Fruit fly (Drosophila melanogaster) whole organism, prepupa: ENCODE results near the gene sad.
A peak's percentile ranks its signal among the peaks of the same experiment; 100 is the strongest.

ENCODE experiments used
- CG10631 ChIP-seq: fragments of 200-800 bp; sonication (Bioruptor generic); optimal IDR thresholded peaks from 2 replicates; lab custom pipeline; 2016; ENCODE audit warnings: missing biosample characterization, missing genetic modification characterization
- CG10669 ChIP-seq: fragments of 200-800 bp; sonication (Bioruptor generic); optimal IDR thresholded peaks from 3 replicates; lab custom pipeline; 2018; ENCODE audit warnings: missing biosample characterization, mild to moderate bottlenecking, missing genetic modification characterization, moderate library complexity
- CG11294 ChIP-seq: fragments of 200-800 bp; sonication (Bioruptor generic); IDR thresholded peaks from 2 replicates; pipeline ENCODE4 v1.3.6; 2022; ENCODE audit warnings: missing biosample characterization, missing genetic modification characterization
- CG11762 ChIP-seq: fragments of 200-800 bp; sonication (Bioruptor generic); optimal IDR thresholded peaks from 3 replicates; lab custom pipeline; 2016; ENCODE audit warnings: missing biosample characterization, missing genetic modification characterization; ENCODE audit not compliant: insufficient read depth
- CG11902 ChIP-seq: fragments of 200-800 bp; sonication (Bioruptor generic); optimal IDR thresholded peaks from 3 replicates; lab custom pipeline; 2016; ENCODE audit warnings: missing biosample characterization, missing genetic modification characterization
- CG15336 ChIP-seq: fragments of 200-800 bp; sonication (Bioruptor generic); IDR thresholded peaks from 2 replicates; pipeline ENCODE4 v1.3.6; 2022; ENCODE audit warnings: missing biosample characterization, missing genetic modification characterization
- CG1621 ChIP-seq: fragments of 200-800 bp; sonication (Bioruptor generic); optimal IDR thresholded peaks from 3 replicates; lab custom pipeline; 2018; ENCODE audit warnings: missing biosample characterization, mild to moderate bottlenecking, missing genetic modification characterization
- CG16779 ChIP-seq: fragments of 200-800 bp; sonication (Bioruptor generic); optimal IDR thresholded peaks from 3 replicates; lab custom pipeline; 2017; ENCODE audit warnings: missing biosample characterization, mild to moderate bottlenecking, missing genetic modification characterization
- CG3032 ChIP-seq: fragments of 200-800 bp; optimal IDR thresholded peaks from 2 replicates; lab custom pipeline; 2019; ENCODE audit warnings: missing biosample characterization, mild to moderate bottlenecking, missing genetic modification characterization, moderate library complexity
- CG31627 ChIP-seq: fragments of 200-800 bp; sonication (Bioruptor generic); optimal IDR thresholded peaks from 3 replicates; lab custom pipeline; 2016; ENCODE audit warnings: missing biosample characterization, missing genetic modification characterization
- CG32006 ChIP-seq: fragments of 200-800 bp; sonication (Bioruptor generic); optimal IDR thresholded peaks from 3 replicates; lab custom pipeline; 2017; ENCODE audit warnings: missing biosample characterization, mild to moderate bottlenecking, missing genetic modification characterization
- CG3919 ChIP-seq: fragments of 200-800 bp; sonication (Bioruptor generic); optimal IDR thresholded peaks from 3 replicates; lab custom pipeline; 2016; ENCODE audit warnings: missing biosample characterization, missing genetic modification characterization
- CG6163 ChIP-seq: fragments of 200-800 bp; sonication (Bioruptor generic); IDR thresholded peaks from 3 replicates; pipeline ENCODE4 v1.3.6; 2022; ENCODE audit warnings: missing biosample characterization, missing genetic modification characterization
- CG6276 ChIP-seq: fragments of 200-800 bp; sonication (Bioruptor generic); optimal IDR thresholded peaks from 2 replicates; lab custom pipeline; 2017; ENCODE audit warnings: missing biosample characterization, mild to moderate bottlenecking, missing genetic modification characterization
- CG6792 ChIP-seq: fragments of 200-800 bp; sonication (Bioruptor generic); optimal IDR thresholded peaks from 3 replicates; lab custom pipeline; 2016; ENCODE audit warnings: missing biosample characterization, missing genetic modification characterization
- CG6808 ChIP-seq: fragments of 200-800 bp; sonication (Bioruptor generic); optimal IDR thresholded peaks from 3 replicates; lab custom pipeline; 2017; ENCODE audit warnings: missing biosample characterization, missing genetic modification characterization, mild to moderate bottlenecking, moderate library complexity, missing genetic modification reagents
- CG6854 ChIP-seq: fragments of 200-800 bp; sonication (Bioruptor generic); optimal IDR thresholded peaks from 2 replicates; lab custom pipeline; 2017; ENCODE audit warnings: missing biosample characterization, mild to moderate bottlenecking, missing genetic modification characterization
- CG7368 ChIP-seq: fragments of 200-800 bp; sonication (Bioruptor generic); optimal IDR thresholded peaks from 3 replicates; lab custom pipeline; 2016; ENCODE audit warnings: missing biosample characterization, missing genetic modification characterization
- CG8119 ChIP-seq: fragments of 200-800 bp; sonication (Bioruptor generic); IDR thresholded peaks from 3 replicates; pipeline ENCODE4 v1.3.6; 2022; ENCODE audit warnings: missing biosample characterization, missing genetic modification characterization
- CG8319 ChIP-seq: fragments of 200-800 bp; sonication (Bioruptor generic); optimal IDR thresholded peaks from 3 replicates; lab custom pipeline; 2016; ENCODE audit warnings: missing biosample characterization, missing genetic modification characterization
- Eip75B ChIP-seq: fragments of 200-800 bp; sonication (Bioruptor generic); optimal IDR thresholded peaks from 3 replicates; lab custom pipeline; 2016; ENCODE audit warnings: missing biosample characterization, missing genetic modification characterization
- Eip78C ChIP-seq: fragments of 200-800 bp; sonication (Bioruptor generic); peaks from one replicate; lab custom pipeline; 2016; ENCODE audit warnings: missing biosample characterization, missing genetic modification characterization
- Eip93F ChIP-seq: fragments of 200-800 bp; sonication (Bioruptor generic); optimal IDR thresholded peaks from 2 replicates; lab custom pipeline; 2016; ENCODE audit warnings: missing biosample characterization, mild to moderate bottlenecking, missing genetic modification characterization
- Ets21C ChIP-seq: fragments of 200-800 bp; sonication (Bioruptor generic); optimal IDR thresholded peaks from 3 replicates; lab custom pipeline; 2016; ENCODE audit warnings: missing biosample characterization, missing genetic modification characterization
- Gug ChIP-seq: fragments of 200-800 bp; sonication (Bioruptor generic); IDR thresholded peaks from 2 replicates; pipeline ENCODE4 v1.3.6; 2022; ENCODE audit warnings: missing biosample characterization, missing genetic modification characterization
- Hr38 ChIP-seq: sonication (Bioruptor generic); optimal IDR thresholded peaks from 2 replicates; lab custom pipeline; 2016; ENCODE audit warnings: missing biosample characterization, missing genetic modification characterization
- Hr4 ChIP-seq: fragments of 200-800 bp; sonication (Bioruptor generic); optimal IDR thresholded peaks from 3 replicates; lab custom pipeline; 2016; ENCODE audit warnings: missing biosample characterization, missing genetic modification characterization
- Lpt ChIP-seq: fragments of 200-800 bp; sonication (Bioruptor generic); optimal IDR thresholded peaks from 3 replicates; lab custom pipeline; 2016; ENCODE audit warnings: missing biosample characterization, missing genetic modification characterization
- Met ChIP-seq: fragments of 200-800 bp; sonication (Bioruptor generic); optimal IDR thresholded peaks from 3 replicates; lab custom pipeline; 2016; ENCODE audit warnings: missing biosample characterization, missing genetic modification characterization
- OdsH ChIP-seq: fragments of 200-800 bp; sonication (Bioruptor generic); optimal IDR thresholded peaks from 3 replicates; lab custom pipeline; 2016; ENCODE audit warnings: missing biosample characterization, missing genetic modification characterization
- Smox ChIP-seq: fragments of 200-800 bp; sonication (Bioruptor generic); optimal IDR thresholded peaks from 3 replicates; lab custom pipeline; 2016; ENCODE audit warnings: missing biosample characterization, missing genetic modification characterization
- Sox102F ChIP-seq: fragments of 200-800 bp; sonication (Bioruptor generic); optimal IDR thresholded peaks from 2 replicates; lab custom pipeline; 2016; ENCODE audit warnings: missing biosample characterization, mild to moderate bottlenecking, missing genetic modification characterization
- Sox14 ChIP-seq: fragments of 200-800 bp; sonication (Bioruptor generic); optimal IDR thresholded peaks from 3 replicates; lab custom pipeline; 2016; ENCODE audit warnings: missing biosample characterization, missing genetic modification characterization
- Sox15 ChIP-seq: fragments of 200-800 bp; sonication (Bioruptor generic); optimal IDR thresholded peaks from 3 replicates; lab custom pipeline; 2016; ENCODE audit warnings: missing biosample characterization, missing genetic modification characterization
- cyc ChIP-seq: fragments of 200-800 bp; sonication (Bioruptor generic); optimal IDR thresholded peaks from 3 replicates; lab custom pipeline; 2016; ENCODE audit warnings: missing biosample characterization, missing genetic modification characterization
- dac ChIP-seq: fragments of 200-800 bp; sonication (Bioruptor generic); optimal IDR thresholded peaks from 2 replicates; lab custom pipeline; 2017; ENCODE audit warnings: missing biosample characterization, mild to moderate bottlenecking, missing genetic modification characterization
- eg ChIP-seq: fragments of 200-800 bp; sonication (Bioruptor generic); IDR thresholded peaks from 3 replicates; pipeline ENCODE4 v1.3.6; 2022; ENCODE audit warnings: missing biosample characterization, missing genetic modification characterization
- esn ChIP-seq: fragments of 200-800 bp; sonication (Bioruptor generic); optimal IDR thresholded peaks from 2 replicates; lab custom pipeline; 2016; ENCODE audit warnings: missing biosample characterization, mild to moderate bottlenecking, missing genetic modification characterization, moderate library complexity
- fd59A ChIP-seq: fragments of 200-800 bp; sonication (Bioruptor generic); optimal IDR thresholded peaks from 2 replicates; lab custom pipeline; 2017; ENCODE audit warnings: missing biosample characterization, mild to moderate bottlenecking, missing genetic modification characterization, missing genetic modification reagents
- fd85E ChIP-seq: fragments of 200-800 bp; sonication (Bioruptor generic); optimal IDR thresholded peaks from 3 replicates; lab custom pipeline; 2016; ENCODE audit warnings: missing biosample characterization, missing genetic modification characterization
- fkh ChIP-seq: fragments of 200-800 bp; sonication (Bioruptor generic); optimal IDR thresholded peaks from 3 replicates; lab custom pipeline; 2017; ENCODE audit warnings: missing biosample characterization, mild to moderate bottlenecking, missing genetic modification characterization, moderate library complexity
- lz ChIP-seq: fragments of 200-800 bp; sonication (Bioruptor generic); optimal IDR thresholded peaks from 3 replicates; lab custom pipeline; 2016; ENCODE audit warnings: missing biosample characterization, missing genetic modification characterization
- net ChIP-seq: fragments of 200-800 bp; sonication (Bioruptor generic); optimal IDR thresholded peaks from 3 replicates; lab custom pipeline; 2016; ENCODE audit warnings: missing biosample characterization, missing genetic modification characterization
- pdm3 ChIP-seq: fragments of 200-800 bp; sonication (Bioruptor generic); optimal IDR thresholded peaks from 3 replicates; lab custom pipeline; 2016; ENCODE audit warnings: missing biosample characterization, missing genetic modification characterization
- salr ChIP-seq, 2 experiments: fragments of 200-800 bp; sonication (Bioruptor generic); optimal IDR thresholded peaks; 3 replicates each; lab custom pipeline; 2016 to 2018; ENCODE audit warnings: missing biosample characterization in 2 of 2, missing genetic modification characterization in 2 of 2, mild to moderate bottlenecking in 1 of 2
- ss ChIP-seq, 2 experiments: fragments of 200-800 bp; sonication (Bioruptor generic); optimal IDR thresholded peaks; 2 replicates in 1 of 2; 3 replicates in 1 of 2; lab custom pipeline; 2017 to 2018; ENCODE audit warnings: mild to moderate bottlenecking in 2 of 2, missing biosample characterization in 2 of 2, missing genetic modification characterization in 2 of 2, moderate library complexity in 1 of 2
- svp ChIP-seq: fragments of 200-800 bp; sonication (Bioruptor generic); peaks from one replicate; lab custom pipeline; 2016; ENCODE audit warnings: missing biosample characterization, missing genetic modification characterization
- vri ChIP-seq: fragments of 200-800 bp; sonication (Bioruptor generic); optimal IDR thresholded peaks from 3 replicates; lab custom pipeline; 2016; ENCODE audit warnings: missing biosample characterization, mild to moderate bottlenecking, missing genetic modification characterization

sad gene

DNA sequence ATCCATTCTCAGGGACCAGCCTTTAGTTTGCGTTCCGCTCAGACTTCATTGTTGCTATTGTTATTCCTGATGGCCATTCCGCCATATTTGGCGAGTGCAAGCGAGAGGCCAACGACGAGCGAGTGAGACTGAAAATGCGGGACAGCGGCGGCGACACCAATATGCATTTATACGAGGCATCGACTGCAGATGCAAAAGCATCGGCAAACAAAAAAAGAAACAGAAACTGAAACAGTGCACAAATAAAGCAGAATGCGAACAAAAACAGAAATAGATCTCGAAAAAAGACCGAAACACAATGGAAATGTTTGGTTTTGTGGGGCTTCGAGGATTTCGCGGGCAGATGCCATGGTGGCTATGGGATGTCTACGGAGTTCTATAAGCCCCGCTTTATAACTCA, 17.9 kb upstream of the sad start (continued):
- TF ChIP-seq pdm3 (GFP tag; lab: Kevin White, UChicago) (no peak), CG7368 (GFP tag; lab: Kevin White, UChicago) (no peak), CG31627 (GFP tag; lab: Kevin White, UChicago) (no peak), OdsH (GFP tag; lab: Kevin White, UChicago) (no peak), lz (GFP tag; lab: Kevin White, UChicago) (no peak), CG32006 (GFP tag; lab: Kevin White, UChicago) (no peak), CG3919 (GFP tag; lab: Kevin White, UChicago) (no peak), Lpt (GFP tag; lab: Kevin White, UChicago) (no peak), CG8119 (GFP tag; lab: Robert Waterston, UW) (0 out of 3 replicates have a peak, but pooled peaks have one; percentile 34), fd59A (no peak)

DNA sequence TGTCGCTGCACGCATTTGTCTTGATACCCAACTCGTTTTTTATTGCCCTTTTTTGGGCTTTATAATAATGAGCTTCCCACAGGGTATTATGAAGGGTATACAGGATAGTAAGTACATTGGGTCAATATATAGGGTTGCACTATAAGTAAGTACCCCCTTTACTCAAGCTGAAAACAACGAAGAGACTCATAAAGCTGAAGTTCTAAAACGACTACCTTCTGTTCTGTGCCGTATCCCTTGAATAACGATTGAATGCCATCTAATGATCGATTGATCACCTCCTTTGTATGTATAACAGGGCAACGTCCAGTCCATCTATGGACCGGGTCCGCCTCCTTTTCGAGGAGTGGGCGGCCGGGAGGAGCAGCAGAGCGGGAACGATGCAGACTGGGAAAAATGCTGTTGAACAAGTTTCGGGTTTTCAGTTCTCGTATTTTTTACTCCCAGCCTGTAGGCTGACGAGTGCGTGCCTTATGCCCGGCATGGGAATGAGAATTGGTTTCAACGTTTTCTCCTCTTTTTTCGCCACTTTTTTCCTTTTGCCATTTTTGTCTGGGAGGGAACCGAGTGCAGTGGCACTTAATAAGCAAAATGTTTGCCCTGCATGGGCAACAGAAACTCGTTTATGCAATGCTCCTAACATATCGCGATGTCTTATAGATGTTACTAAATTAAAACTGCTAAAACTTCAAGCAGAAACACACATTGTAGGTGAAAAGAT, 17.3 kb upstream of the sad start:
- TF ChIP-seq CG3032: peak; percentile 33
- no peak for TF ChIP-seq Gug (GFP tag; lab: Robert Waterston, UW)
- TF ChIP-seq Lpt (GFP tag; lab: Kevin White, UChicago): peak; percentile 29
- TF ChIP-seq Eip93F (GFP tag; lab: Kevin White, UChicago): no peak
- TF ChIP-seq Met (GFP tag; lab: Kevin White, UChicago): peak; percentile 70
- peak; percentile 0 for TF ChIP-seq fd59A
- TF ChIP-seq Ets21C (GFP tag; lab: Kevin White, UChicago): peak; percentile 34
- TF ChIP-seq salr (GFP tag; optimal IDR thresholded peaks at IDR 0.05; lab: Kevin White, UChicago): peak in 1 of 2 experiments; percentile 28
- no peak for TF ChIP-seq dac (GFP tag; lab: Kevin White, UChicago)
- no peak for TF ChIP-seq CG1621 (tag; lab: Kevin White, UChicago)
- TF ChIP-seq CG6163: peak; percentile 47; the same call in 1 of the 3 replicates
- TF ChIP-seq Hr4: no peak
- TF ChIP-seq net: no peak
- peak; percentile 17 for TF ChIP-seq Sox102F (GFP tag; lab: Kevin White, UChicago)
- TF ChIP-seq CG10631 (GFP tag; lab: Kevin White, UChicago): peak; percentile 45
- TF ChIP-seq vri (GFP tag; lab: Kevin White, UChicago): peak; percentile 29
- peak; percentile 40 to 70 for TF ChIP-seq ss (GFP tag; optimal IDR thresholded peaks at IDR 0.05; lab: Kevin White, UChicago)
- peak; percentile 28 for TF ChIP-seq CG6276 (GFP tag; lab: Kevin White, UChicago)
- peak; percentile 90 for TF ChIP-seq Eip78C (GFP tag; lab: Kevin White, UChicago)
- TF ChIP-seq OdsH (GFP tag; lab: Kevin White, UChicago): peak; percentile 30
- peak; percentile 32; the same call in 1 of the 3 replicates for TF ChIP-seq eg
- peak; percentile 64 for TF ChIP-seq esn (GFP tag; lab: Kevin White, UChicago)
- peak; percentile 34 for TF ChIP-seq Sox15
- TF ChIP-seq CG15336: no peak
- TF ChIP-seq CG10669 (GFP tag; lab: Kevin White, UChicago): peak; percentile 7
- peak; percentile 46 for TF ChIP-seq Smox
- peak; percentile 6 for TF ChIP-seq CG16779 (tag; lab: Kevin White, UChicago)
- TF ChIP-seq Eip75B (GFP tag; lab: Kevin White, UChicago): peak; percentile 67
- TF ChIP-seq Hr38 (GFP tag; lab: Kevin White, UChicago): no peak
- TF ChIP-seq svp: peak; percentile 81
- no peak for TF ChIP-seq CG6854 (GFP tag; lab: Kevin White, UChicago)
- TF ChIP-seq CG6808 (GFP tag; lab: Kevin White, UChicago): peak; percentile 46
- TF ChIP-seq Sox14 (GFP tag; lab: Kevin White, UChicago): peak; percentile 39
- peak; percentile 62 for TF ChIP-seq CG31627 (GFP tag; lab: Kevin White, UChicago)
- TF ChIP-seq pdm3 (GFP tag; lab: Kevin White, UChicago): peak; percentile 63
- TF ChIP-seq fd85E (GFP tag; lab: Kevin White, UChicago): no peak
- no peak for TF ChIP-seq CG8119 (GFP tag; lab: Robert Waterston, UW)
- peak; percentile 35 for TF ChIP-seq CG7368 (GFP tag; lab: Kevin White, UChicago)
- peak; percentile 62 for TF ChIP-seq cyc (GFP tag; lab: Kevin White, UChicago)
- no peak for TF ChIP-seq CG8319 (GFP tag; lab: Kevin White, UChicago)
- peak; percentile 25 for TF ChIP-seq CG11902 (GFP tag; lab: Kevin White, UChicago)
- peak; percentile 26 for TF ChIP-seq CG6792 (GFP tag; lab: Kevin White, UChicago)
- no peak for TF ChIP-seq fkh (GFP tag; lab: Kevin White, UChicago)
- no peak for TF ChIP-seq CG11762
- no peak for TF ChIP-seq CG11294 (GFP tag; lab: Robert Waterston, UW)
